Fruit fly (Drosophila melanogaster): Measurements from ENCODE around the gene CG10859.

The CG10859 gene

DNA sequence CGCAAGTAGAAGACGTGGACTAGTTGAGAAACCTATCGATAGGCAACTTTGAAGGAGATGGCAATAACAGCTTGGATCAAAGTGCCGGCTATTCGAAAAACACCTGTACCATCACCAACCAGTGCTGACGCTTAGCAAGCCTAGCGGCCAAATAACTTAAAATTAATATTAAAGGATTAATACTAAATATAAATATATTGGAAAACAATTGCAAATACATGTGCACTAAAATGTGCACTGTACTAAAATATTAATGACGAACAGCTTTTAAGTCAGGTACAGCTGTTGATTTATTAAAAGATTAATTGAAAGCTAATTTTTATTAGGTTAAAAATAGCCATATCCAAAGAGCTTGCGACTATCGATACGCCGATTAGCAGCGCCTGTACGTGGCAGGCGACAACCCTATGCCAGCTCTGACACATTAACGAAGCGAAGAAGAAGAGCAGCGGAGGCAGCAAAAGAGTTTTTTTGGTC, 19.9 kb downstream of the CG10859 start, which contains the start of the genes CG9302 and beta'COP (continued):
- peak; percentile 83 for TF ChIP-seq CG13775 (GFP tag; optimal IDR thresholded peaks at IDR 0.05)
- TF ChIP-seq dpn (GFP tag; optimal IDR thresholded peaks at IDR 0.05): peak; percentile 31 to 63
- no peak for TF ChIP-seq CG12299 (tag; optimal IDR thresholded peaks at IDR 0.05)
- peak; percentile 72 for TF ChIP-seq CG4404 (GFP tag; IDR thresholded peaks at IDR 0.05)
- peak; percentile 51 for TF ChIP-seq HLH54F (GFP tag; optimal IDR thresholded peaks at IDR 0.05)
- TF ChIP-seq Sin3A (optimal IDR thresholded peaks at IDR 0.05): peak; percentile 83
- no peak for TF ChIP-seq Tbp (GFP tag; optimal IDR thresholded peaks at IDR 0.05)
- peak; percentile 80 for TF ChIP-seq Dbx (GFP tag; IDR thresholded peaks at IDR 0.05)
- TF ChIP-seq Mad (GFP tag; optimal IDR thresholded peaks at IDR 0.05): peak; percentile 47
- TF ChIP-seq Antp (GFP tag; optimal IDR thresholded peaks at IDR 0.05): peak; percentile 34
- TF ChIP-seq Hr51 (GFP tag; optimal IDR thresholded peaks at IDR 0.05): peak in 1 of 2 experiments; percentile 38
- TF ChIP-seq CG8765 (GFP tag; IDR thresholded peaks at IDR 0.05): peak; percentile 15; the same call in 1 of the 2 replicates
- TF ChIP-seq pzg (GFP tag; optimal IDR thresholded peaks at IDR 0.05): peak; percentile 35
- peak; percentile 71 for TF ChIP-seq az2 (GFP tag; optimal IDR thresholded peaks at IDR 0.05)
- TF ChIP-seq corto (GFP tag; optimal IDR thresholded peaks at IDR 0.05): no peak
- peak; percentile 68 for TF ChIP-seq trem (tag; optimal IDR thresholded peaks at IDR 0.05)
- TF ChIP-seq CG12104 (GFP tag; optimal IDR thresholded peaks at IDR 0.05): peak; percentile 64
- TF ChIP-seq D19B (GFP tag; optimal IDR thresholded peaks at IDR 0.05): no peak
- no peak for TF ChIP-seq NC2α (GFP tag; optimal IDR thresholded peaks at IDR 0.05)
- TF ChIP-seq sisA (GFP tag; IDR thresholded peaks at IDR 0.05): peak; percentile 58
- TF ChIP-seq CG13123 (GFP tag; optimal IDR thresholded peaks at IDR 0.05): peak; percentile 33
- no peak for TF ChIP-seq prd (optimal IDR thresholded peaks at IDR 0.05)
- peak; percentile 75; the same call in 2 of the 3 replicates for TF ChIP-seq prd (GFP tag; IDR thresholded peaks at IDR 0.05)
- peak; percentile 47 for TF ChIP-seq pum (GFP tag; optimal IDR thresholded peaks at IDR 0.05)
- TF ChIP-seq CG9876 (GFP tag; optimal IDR thresholded peaks at IDR 0.05): peak; percentile 34
- TF ChIP-seq Fer3 (tag; optimal IDR thresholded peaks at IDR 0.05): peak; percentile 64
- peak; percentile 47; the same call in 1 of the 2 replicates for TF ChIP-seq danr (GFP tag; IDR thresholded peaks at IDR 0.05)
- TF ChIP-seq CG1792 (GFP tag; optimal IDR thresholded peaks at IDR 0.05): no peak
- no peak for TF ChIP-seq CG17612 (GFP tag; IDR thresholded peaks at IDR 0.05)
- TF ChIP-seq klu (GFP tag; IDR thresholded peaks at IDR 0.05): peak; percentile 73; the same call in 1 of the 2 replicates
- TF ChIP-seq CG8281 (tag; optimal IDR thresholded peaks at IDR 0.05): no peak
- TF ChIP-seq rib (GFP tag; IDR thresholded peaks at IDR 0.05): 0 out of 2 replicates have a peak, but pooled peaks have one; percentile 23
- peak; percentile 48 for TF ChIP-seq CG17912 (GFP tag; optimal IDR thresholded peaks at IDR 0.05)
- TF ChIP-seq sens (GFP tag): peak; percentile 86
- no peak for TF ChIP-seq bowl (GFP tag; IDR thresholded peaks at IDR 0.05)
- TF ChIP-seq sob (GFP tag; IDR thresholded peaks at IDR 0.05): peak; percentile 56; the same call in 1 of the 2 replicates
- peak; percentile 52 for TF ChIP-seq Xrp1 (GFP tag; IDR thresholded peaks at IDR 0.05)
- no peak for TF ChIP-seq gce (GFP tag; IDR thresholded peaks at IDR 0.05)
- peak; percentile 68 for TF ChIP-seq Opbp (GFP tag; IDR thresholded peaks at IDR 0.05; ENCODE audit: partially characterized antibody)
- no peak for TF ChIP-seq hkb (optimal IDR thresholded peaks at IDR 0.05)
- no peak for TF ChIP-seq hkb (GFP tag; IDR thresholded peaks at IDR 0.05)
- no peak for TF ChIP-seq Lim3 (GFP tag; IDR thresholded peaks at IDR 0.05)
- peak; percentile 14 for TF ChIP-seq CG6683 (GFP tag; optimal IDR thresholded peaks at IDR 0.05)
- TF ChIP-seq dmrt11E (tag; optimal IDR thresholded peaks at IDR 0.05): peak; percentile 67
- TF ChIP-seq zfh2 (GFP tag; optimal IDR thresholded peaks at IDR 0.05): peak; percentile 64
- TF ChIP-seq hb (GFP tag; IDR thresholded peaks at IDR 0.05; ENCODE audit: partially characterized antibody): 0 out of 3 replicates have a peak, but pooled peaks have one; percentile 21
- peak; percentile 81 for TF ChIP-seq Hr3 (GFP tag; optimal IDR thresholded peaks at IDR 0.05)
- peak; percentile 50 for TF ChIP-seq cato (GFP tag; optimal IDR thresholded peaks at IDR 0.05; ENCODE audit: borderline replicate concordance)
- no peak for TF ChIP-seq HLH3B (GFP tag; IDR thresholded peaks at IDR 0.05)
- TF ChIP-seq CG15514 (GFP tag; optimal IDR thresholded peaks at IDR 0.05): peak; percentile 67
- peak; percentile 85 for TF ChIP-seq CG12391 (tag; optimal IDR thresholded peaks at IDR 0.05)
- peak; percentile 95 for TF ChIP-seq row (GFP tag; IDR thresholded peaks at IDR 0.05)

Data from whole organism, embryonic.